Worm (Caenorhabditis elegans) whole organism, L3 larva: ENCODE measurements around the gene Y71H2B.2.

Experiments used
- aly-2 ChIP-seq: fragments of 150-350 bp; optimal IDR thresholded peaks from 2 replicates; lab custom pipeline; 2014; ENCODE audit warnings: missing biosample characterization, missing genetic modification characterization
- ceh-28 ChIP-seq: fragments of 150-350 bp; optimal IDR thresholded peaks from 2 replicates; lab custom pipeline; 2014; ENCODE audit warnings: missing biosample characterization, missing genetic modification reagents, missing genetic modification characterization
- nhr-12 ChIP-seq: fragments of 150-350 bp; optimal IDR thresholded peaks from 2 replicates; lab custom pipeline; 2014; ENCODE audit warnings: missing biosample characterization, missing genetic modification characterization
- pha-4 ChIP-seq: fragments of 150-350 bp; optimal IDR thresholded peaks from 2 replicates; lab custom pipeline; 2014; ENCODE audit warnings: missing biosample characterization, missing genetic modification reagents, missing genetic modification characterization
- pqm-1 ChIP-seq: fragments of 150-350 bp; optimal IDR thresholded peaks from 2 replicates; lab custom pipeline; 2017; ENCODE audit warnings: missing biosample characterization, missing genetic modification characterization, inconsistent platforms
- skn-1 ChIP-seq: fragments of 150-350 bp; optimal IDR thresholded peaks from 2 replicates; lab custom pipeline; 2014; ENCODE audit warnings: missing biosample characterization, missing genetic modification characterization
- tbx-2 ChIP-seq: sonication (generic microtip); optimal IDR thresholded peaks from 2 replicates; lab custom pipeline; 2016; ENCODE audit warnings: mild to moderate bottlenecking, missing genetic modification characterization, missing compliant biosample characterization
- unc-39 ChIP-seq: sonication (generic microtip); optimal IDR thresholded peaks from 4 replicates; lab custom pipeline; 2017; ENCODE audit warnings: missing biosample characterization, missing genetic modification characterization
- unc-62 ChIP-seq: fragments of 150-350 bp; sonication (generic microtip); optimal IDR thresholded peaks from 4 replicates; lab custom pipeline; 2014; ENCODE audit warnings: missing biosample characterization, missing genetic modification reagents, missing genetic modification characterization

- TF ChIP-seq aly-2 (tag; lab: Kevin White, UChicago) (no peak), ceh-28 (tag; lab: Kevin White, UChicago) (no peak), pqm-1 (tag; lab: Kevin White, UChicago) (peak; percentile 17), tbx-2 (tag; lab: Kevin White, UChicago) (no peak), unc-62 (GFP tag; lab: Kevin White, UChicago) (no peak), unc-39 (tag; lab: Kevin White, UChicago) (no peak), skn-1 (tag; lab: Kevin White, UChicago) (no peak), pha-4 (tag; lab: Kevin White, UChicago) (no peak), nhr-12 (no peak)
These were observed 53.1 kb downstream of the Y71H2B.2 start for ce11 chrIII:2676097-2676496.
